Worm (Caenorhabditis elegans): Measurements from ENCODE around the gene srh-183.

Gene srh-183

ce11 chrV:19978220-19978619 lies at the start of gene srh-183:
srh-183 (minus strand) TSS chrV:19978320.
- TF ChIP-seq ztf-18 (tag; optimal IDR thresholded peaks at IDR 0.05) (no peak), die-1 (tag; optimal IDR thresholded peaks at IDR 0.05) (no peak), attf-5 (GFP tag; optimal IDR thresholded peaks at IDR 0.05) (no peak), lin-40 (tag; optimal IDR thresholded peaks at IDR 0.05) (no peak), lsy-27 (tag; optimal IDR thresholded peaks at IDR 0.05; ENCODE audit: borderline replicate concordance, insufficient read depth) (no peak), cebp-2 (GFP tag; IDR thresholded peaks at IDR 0.05) (no peak), attf-3 (GFP tag; conservative IDR thresholded peaks at IDR 0.05) (no peak), T26A5.8 (tag; optimal IDR thresholded peaks at IDR 0.05) (no peak), sptf-2 (GFP tag; optimal IDR thresholded peaks at IDR 0.05) (no peak)

ce11 chrV:20022996-20023456 lies 44.9 kb upstream of the srh-183 start, which contains the start of gene lgc-55:
lgc-55 (plus strand) TSS chrV:20023046.
- 0 out of 2 replicates have a peak, but pooled peaks have one; percentile 62 for TF ChIP-seq bed-1 (GFP tag; IDR thresholded peaks at IDR 0.05)
- TF ChIP-seq B0261.1 (tag; optimal IDR thresholded peaks at IDR 0.05), result peak; percentile 10
- no peak for TF ChIP-seq ceh-79 (tag; optimal IDR thresholded peaks at IDR 0.05)
- TF ChIP-seq ztf-25 (GFP tag; IDR thresholded peaks at IDR 0.05), result no peak
- peak; percentile 5 for TF ChIP-seq rpc-1 (optimal IDR thresholded peaks at IDR 0.05)
- TF ChIP-seq rpc-1 (tag; optimal IDR thresholded peaks at IDR 0.05), result peak; percentile 55
- no peak for TF ChIP-seq B0336.3 (GFP tag; IDR thresholded peaks at IDR 0.05)

ce11 chrV:20021347-20021746 lies 43.2 kb upstream of the srh-183 start:
- TF ChIP-seq nhr-27 (tag; optimal IDR thresholded peaks at IDR 0.05), result no peak

ce11 chrV:20011654-20012053 lies 33.5 kb upstream of the srh-183 start, which contains the start of gene Y60A3A.21:
Y60A3A.21 (plus strand) TSS chrV:20011954.
- TF ChIP-seq egl-18 (GFP tag; IDR thresholded peaks at IDR 0.05) (no peak), hmg-20 (GFP tag; IDR thresholded peaks at IDR 0.05) (no peak), ets-4 (GFP tag; optimal IDR thresholded peaks at IDR 0.05) (no peak), efl-1 (GFP tag; optimal IDR thresholded peaks at IDR 0.05) (no peak), attf-3 (GFP tag; conservative IDR thresholded peaks at IDR 0.05) (no peak), xnd-1 (tag; optimal IDR thresholded peaks at IDR 0.05) (no peak), hlh-12 (tag; optimal IDR thresholded peaks at IDR 0.05) (no peak), athp-1 (tag; optimal IDR thresholded peaks at IDR 0.05) (no peak), F57C9.4 (tag; optimal IDR thresholded peaks at IDR 0.05) (no peak), gei-17 (GFP tag; optimal IDR thresholded peaks at IDR 0.05) (no peak), lir-1 (GFP tag; conservative IDR thresholded peaks at IDR 0.05) (no peak), ztf-6 (GFP tag; IDR thresholded peaks at IDR 0.05) (no peak), lin-54 (GFP tag; optimal IDR thresholded peaks at IDR 0.05) (no peak), cebp-2 (GFP tag; IDR thresholded peaks at IDR 0.05) (no peak), fkh-3 (tag; optimal IDR thresholded peaks at IDR 0.05) (no peak)

- no peak for TF ChIP-seq akir-1 (GFP tag; optimal IDR thresholded peaks at IDR 0.05)
- TF ChIP-seq nhr-80 (tag; optimal IDR thresholded peaks at IDR 0.05), result peak; percentile 61
- TF ChIP-seq somi-1 (GFP tag; optimal IDR thresholded peaks at IDR 0.05), result peak; percentile 12
Observed at ce11 chrV:20011199-20011598, 33.1 kb upstream of the srh-183 start.
